Fruit fly (Drosophila melanogaster) whole organism, embryonic: Measurements from ENCODE around the gene CG16727.

Experiments
- CG10321 ChIP-seq: fragments of 200-800 bp; sonication (Bioruptor generic); IDR thresholded peaks from 2 replicates; pipeline ENCODE4 v1.3.6; 2022; ENCODE audit warnings: missing biosample characterization, missing genetic modification characterization
- CG11456 ChIP-seq: fragments of 200-800 bp; sonication (Bioruptor generic); IDR thresholded peaks from 3 replicates; pipeline ENCODE4 v1.3.6; 2022; ENCODE audit warnings: missing biosample characterization, missing genetic modification characterization
- CG13287 ChIP-seq: fragments of 200-800 bp; sonication (Bioruptor generic); IDR thresholded peaks from 2 replicates; pipeline ENCODE4 v1.3.6; 2022; ENCODE audit warnings: missing biosample characterization, missing genetic modification characterization; ENCODE audit not compliant: partially characterized antibody
- CG14860 ChIP-seq: fragments of 200-800 bp; sonication (Bioruptor generic); IDR thresholded peaks from 3 replicates; pipeline ENCODE4 v1.3.6; 2022; ENCODE audit warnings: missing biosample characterization, missing genetic modification characterization; ENCODE audit not compliant: partially characterized antibody
- CG15514 ChIP-seq: fragments of 200-800 bp; sonication (Bioruptor generic); optimal IDR thresholded peaks from 3 replicates; lab custom pipeline; 2017; ENCODE audit warnings: missing biosample characterization, missing genetic modification characterization, mild to moderate bottlenecking, moderate library complexity, missing genetic modification reagents
- CG1602 ChIP-seq: fragments of 200-800 bp; sonication (Bioruptor generic); optimal IDR thresholded peaks from 3 replicates; lab custom pipeline; 2016; ENCODE audit warnings: missing biosample characterization, missing genetic modification characterization
- CG16813 ChIP-seq: fragments of 200-800 bp; sonication (Bioruptor generic); IDR thresholded peaks from 3 replicates; pipeline ENCODE4 v1.3.6; 2022; ENCODE audit warnings: missing biosample characterization, missing genetic modification characterization; ENCODE audit not compliant: partially characterized antibody
- CG16863 ChIP-seq: fragments of 200-800 bp; sonication (Bioruptor generic); optimal IDR thresholded peaks from 3 replicates; lab custom pipeline; 2016; ENCODE audit warnings: missing biosample characterization, missing genetic modification characterization
- CG17186 ChIP-seq: fragments of 200-800 bp; sonication (Bioruptor generic); optimal IDR thresholded peaks from 3 replicates; lab custom pipeline; 2017; ENCODE audit warnings: missing biosample characterization, missing genetic modification reagents, missing genetic modification characterization
- CG18619 ChIP-seq: fragments of 200-800 bp; sonication (Bioruptor generic); optimal IDR thresholded peaks from 3 replicates; lab custom pipeline; 2017; ENCODE audit warnings: missing biosample characterization, mild to moderate bottlenecking, missing genetic modification characterization
- CG32767 ChIP-seq: fragments of 200-800 bp; sonication (Bioruptor generic); IDR thresholded peaks from 2 replicates; pipeline ENCODE4 v1.3.6; 2022; ENCODE audit warnings: missing biosample characterization, missing genetic modification characterization
- CG34422 ChIP-seq: fragments of 200-800 bp; sonication (Bioruptor generic); IDR thresholded peaks from 3 replicates; pipeline ENCODE4 v1.3.6; 2022; ENCODE audit warnings: missing biosample characterization, missing genetic modification characterization
- CG6654 ChIP-seq: fragments of 200-800 bp; sonication (Bioruptor generic); optimal IDR thresholded peaks from 2 replicates; lab custom pipeline; 2017; ENCODE audit warnings: missing biosample characterization, mild to moderate bottlenecking, missing genetic modification characterization
- CG8290 ChIP-seq, 3 experiments: fragments of 200-800 bp; sonication (Bioruptor generic); optimal IDR thresholded peaks; 2 replicates each; lab custom pipeline; 2016 to 2019; ENCODE audit warnings: missing biosample characterization in 3 of 3, missing genetic modification characterization in 3 of 3, mild to moderate bottlenecking in 2 of 3, moderate library complexity in 1 of 3
- CG9817 ChIP-seq: fragments of 200-800 bp; sonication (Bioruptor generic); optimal IDR thresholded peaks from 2 replicates; lab custom pipeline; 2018; ENCODE audit warnings: missing biosample characterization, mild to moderate bottlenecking, missing genetic modification characterization, moderate library complexity
- Dek ChIP-seq: fragments of 200-800 bp; sonication (Bioruptor generic); optimal IDR thresholded peaks from 3 replicates; lab custom pipeline; 2019; ENCODE audit warnings: missing biosample characterization, mild to moderate bottlenecking, missing genetic modification characterization, moderate library complexity
- Dfd ChIP-seq, 2 experiments: fragments of >200 bp; optimal IDR thresholded peaks; 2 replicates each; lab custom pipeline; 2017; ENCODE audit warnings: missing biosample characterization in 2 of 2, missing genetic modification characterization in 2 of 2
- Doc3 ChIP-seq: fragments of 200-800 bp; sonication (Bioruptor generic); IDR thresholded peaks from 3 replicates; pipeline ENCODE4 v1.3.6; 2022; ENCODE audit warnings: missing biosample characterization, missing genetic modification characterization; ENCODE audit not compliant: partially characterized antibody
- Dp ChIP-seq: fragments of 200-800 bp; sonication (Bioruptor generic); optimal IDR thresholded peaks from 2 replicates; lab custom pipeline; 2018; ENCODE audit warnings: missing biosample characterization, mild to moderate bottlenecking, missing genetic modification characterization, moderate library complexity
- Dref ChIP-seq: fragments of 200-800 bp; sonication (Bioruptor generic); IDR thresholded peaks from 2 replicates; pipeline ENCODE4 v1.3.6; 2022; ENCODE audit warnings: missing biosample characterization, missing genetic modification characterization
- HLH4C ChIP-seq: fragments of 200-800 bp; sonication (Bioruptor generic); IDR thresholded peaks from 3 replicates; pipeline ENCODE4 v1.3.6; 2022; ENCODE audit warnings: missing biosample characterization, missing genetic modification characterization; ENCODE audit not compliant: partially characterized antibody
- HLH54F ChIP-seq: fragments of 200-800 bp; sonication (Bioruptor generic); optimal IDR thresholded peaks from 3 replicates; lab custom pipeline; 2016; ENCODE audit warnings: missing biosample characterization, missing genetic modification characterization
- Kr ChIP-seq: fragments of 200-800 bp; sonication (Bioruptor generic); optimal IDR thresholded peaks from 2 replicates; lab custom pipeline; 2017; ENCODE audit warnings: missing biosample characterization, mild to moderate bottlenecking, missing genetic modification characterization
- MBD-R2 ChIP-seq: fragments of 200-800 bp; sonication (Bioruptor generic); IDR thresholded peaks from 2 replicates; pipeline ENCODE4 v1.3.6; 2022; ENCODE audit warnings: missing biosample characterization, missing genetic modification characterization
- NfI ChIP-seq: fragments of 200-800 bp; sonication (Bioruptor generic); optimal IDR thresholded peaks from 3 replicates; lab custom pipeline; 2018; ENCODE audit warnings: missing biosample characterization, mild to moderate bottlenecking, missing genetic modification characterization, moderate library complexity
- Ptx1 ChIP-seq: fragments of 200-800 bp; sonication (Bioruptor generic); IDR thresholded peaks from 2 replicates; pipeline ENCODE4 v1.3.6; 2022; ENCODE audit warnings: missing biosample characterization, missing genetic modification characterization
- Rfx ChIP-seq: fragments of 200-800 bp; sonication (Bioruptor generic); IDR thresholded peaks from 2 replicates; pipeline ENCODE4 v1.3.6; 2022; ENCODE audit warnings: missing biosample characterization, missing genetic modification characterization
- Scr ChIP-seq: fragments of 200-800 bp; sonication (Bioruptor generic); IDR thresholded peaks from 2 replicates; pipeline ENCODE4 v1.3.6; 2022; ENCODE audit warnings: missing biosample characterization, missing genetic modification characterization; ENCODE audit not compliant: partially characterized antibody
- Xbp1 ChIP-seq: fragments of 200-800 bp; sonication (Bioruptor generic); optimal IDR thresholded peaks from 3 replicates; lab custom pipeline; 2016; ENCODE audit warnings: missing biosample characterization, mild to moderate bottlenecking, missing genetic modification characterization
- bbx ChIP-seq: fragments of 200-800 bp; sonication (Bioruptor generic); IDR thresholded peaks from 2 replicates; pipeline ENCODE4 v1.3.6; 2022; ENCODE audit warnings: missing biosample characterization, missing genetic modification characterization; ENCODE audit not compliant: partially characterized antibody
- cas ChIP-seq: fragments of 200-800 bp; sonication (Bioruptor generic); IDR thresholded peaks from 2 replicates; pipeline ENCODE4 v1.3.6; 2022; ENCODE audit warnings: missing biosample characterization, missing genetic modification characterization
- dmrt11E ChIP-seq: fragments of 200-800 bp; sonication (Bioruptor generic); optimal IDR thresholded peaks from 3 replicates; lab custom pipeline; 2018; ENCODE audit warnings: missing biosample characterization, mild to moderate bottlenecking, missing genetic modification characterization, moderate library complexity
- inv ChIP-seq: fragments of 200-800 bp; sonication (Bioruptor generic); IDR thresholded peaks from 2 replicates; pipeline ENCODE4 v1.3.6; 2022; ENCODE audit warnings: missing biosample characterization, missing genetic modification characterization; ENCODE audit not compliant: partially characterized antibody
- knrl ChIP-seq: fragments of 200-800 bp; sonication (Bioruptor generic); IDR thresholded peaks from 3 replicates; pipeline ENCODE4 v1.3.6; 2022; ENCODE audit warnings: missing biosample characterization, missing genetic modification characterization; ENCODE audit not compliant: partially characterized antibody
- mld ChIP-seq: fragments of 200-800 bp; sonication (Bioruptor generic); IDR thresholded peaks from 3 replicates; pipeline ENCODE4 v1.3.6; 2022; ENCODE audit warnings: missing biosample characterization, missing genetic modification characterization; ENCODE audit not compliant: partially characterized antibody
- pan ChIP-seq, 4 experiments: fragments of >200 bp in 3 of 4; fragments of 200-800 bp in 1 of 4; sonication (Bioruptor generic) in 1 of 4; optimal IDR thresholded peaks in 3 of 4; IDR thresholded peaks in 1 of 4; 2 replicates each; pipeline versions ENCODE4 v1.3.6 to Lab custom; 2017 to 2022; ENCODE audit warnings: missing biosample characterization in 2 of 4, missing genetic modification characterization in 2 of 4, mixed read lengths in 1 of 4
- pros ChIP-seq: fragments of 200-800 bp; sonication (Bioruptor generic); optimal IDR thresholded peaks from 3 replicates; lab custom pipeline; 2019; ENCODE audit warnings: missing biosample characterization, mild to moderate bottlenecking, missing genetic modification characterization, moderate library complexity
- row ChIP-seq: fragments of 200-800 bp; sonication (Bioruptor generic); IDR thresholded peaks from 3 replicates; pipeline ENCODE4 v1.3.6; 2022; ENCODE audit warnings: missing biosample characterization, missing genetic modification characterization
- sens ChIP-seq: fragments of 200-800 bp; sonication (Bioruptor generic); peaks from one replicate; lab custom pipeline; 2016; ENCODE audit warnings: missing biosample characterization, missing genetic modification characterization
- sna ChIP-seq: fragments of 200-800 bp; sonication (Bioruptor generic); IDR thresholded peaks from 2 replicates; pipeline ENCODE4 v1.3.6; 2022; ENCODE audit warnings: missing biosample characterization, missing genetic modification characterization; ENCODE audit not compliant: partially characterized antibody
- ssp ChIP-seq: fragments of 200-800 bp; sonication (Bioruptor generic); IDR thresholded peaks from 2 replicates; pipeline ENCODE4 v1.3.6; 2022; ENCODE audit warnings: missing biosample characterization, missing genetic modification characterization
- sug ChIP-seq: fragments of 200-800 bp; optimal IDR thresholded peaks from 2 replicates; lab custom pipeline; 2019; ENCODE audit warnings: missing biosample characterization, mild to moderate bottlenecking, missing genetic modification characterization, moderate library complexity
- tna ChIP-seq: fragments of 200-800 bp; sonication (Bioruptor generic); IDR thresholded peaks from 2 replicates; pipeline ENCODE4 v1.3.6; 2022; ENCODE audit warnings: missing biosample characterization, missing genetic modification characterization; ENCODE audit not compliant: partially characterized antibody
- unc-4 ChIP-seq: fragments of 200-800 bp; sonication (Bioruptor generic); IDR thresholded peaks from 2 replicates; pipeline ENCODE4 v1.3.6; 2022; ENCODE audit warnings: missing biosample characterization, missing genetic modification characterization; ENCODE audit not compliant: partially characterized antibody
- usp ChIP-seq: fragments of >200 bp; optimal IDR thresholded peaks from 2 replicates; lab custom pipeline; 2017; ENCODE audit warnings: missing biosample characterization, missing genetic modification characterization
- vfl ChIP-seq: fragments of 200-800 bp; sonication (Bioruptor generic); optimal IDR thresholded peaks from 2 replicates; lab custom pipeline; 2016; ENCODE audit warnings: missing biosample characterization, missing genetic modification characterization
- vnd ChIP-seq: fragments of 200-800 bp; sonication (Bioruptor generic); IDR thresholded peaks from 3 replicates; pipeline ENCODE4 v1.3.6; 2022; ENCODE audit warnings: missing biosample characterization, missing genetic modification characterization; ENCODE audit not compliant: partially characterized antibody
- zfh2 ChIP-seq: fragments of 200-800 bp; sonication (Bioruptor generic); optimal IDR thresholded peaks from 2 replicates; lab custom pipeline; 2016; ENCODE audit warnings: missing biosample characterization, missing genetic modification characterization

CG16727 gene

dm6 chr3R:19644901-19645204 is 31.7 kb downstream of the CG16727 start, which contains the start of gene Nup58 (continued):
- TF ChIP-seq vnd (GFP tag; lab: Robert Waterston, UW) (peak; percentile 76), Rfx (GFP tag; lab: Robert Waterston, UW) (peak; percentile 65), zfh2 (GFP tag; lab: Kevin White, UChicago) (peak; percentile 8), CG16863 (GFP tag; lab: Kevin White, UChicago) (no peak), NfI (peak; percentile 20), MBD-R2 (GFP tag; lab: Robert Waterston, UW) (peak; percentile 50), CG15514 (GFP tag; lab: Kevin White, UChicago) (no peak), HLH54F (no peak), CG32767 (GFP tag; lab: Robert Waterston, UW) (no peak), vfl (GFP tag; lab: Kevin White, UChicago) (no peak), row (GFP tag; lab: Robert Waterston, UW) (peak; percentile 42), Kr (GFP tag; lab: Kevin White, UChicago) (no peak), CG16813 (peak; percentile 76), usp (no peak), mld (GFP tag; lab: Robert Waterston, UW) (peak; percentile 56; the same call in 1 of the 3 replicates), CG11456 (GFP tag; lab: Robert Waterston, UW) (0 out of 3 replicates have a peak, but pooled peaks have one; percentile 29), CG18619 (no peak), Doc3 (GFP tag; lab: Robert Waterston, UW) (peak; percentile 77), pan (optimal IDR thresholded peaks at IDR 0.05; lab: Kevin White, UChicago) (no peak), pan (GFP tag; optimal IDR thresholded peaks at IDR 0.05 in 1 of 2, IDR thresholded peaks at IDR 0.05 in 1 of 2) (peak in 1 of 2 experiments; percentile 56), Ptx1 (GFP tag; lab: Robert Waterston, UW) (peak; percentile 14; the same call in 1 of the 2 replicates), CG9817 (tag; lab: Kevin White, UChicago) (no peak), HLH4C (GFP tag; lab: Robert Waterston, UW) (peak; percentile 64), Dfd (GFP tag; optimal IDR thresholded peaks at IDR 0.05; lab: Kevin White, UChicago) (no peak), dmrt11E (tag; lab: Kevin White, UChicago) (no peak), CG34422 (peak; percentile 45; the same call in 1 of the 3 replicates), Dp (GFP tag; lab: Kevin White, UChicago) (peak; percentile 18), tna (GFP tag; lab: Robert Waterston, UW) (peak; percentile 50), Dek (tag; lab: Kevin White, UChicago) (no peak), CG13287 (GFP tag; lab: Robert Waterston, UW) (peak; percentile 86), CG14860 (GFP tag; lab: Robert Waterston, UW) (peak; percentile 66), sna (0 out of 2 replicates have a peak, but pooled peaks have one; percentile 69), CG6654 (GFP tag; lab: Kevin White, UChicago) (no peak), CG10321 (GFP tag; lab: Robert Waterston, UW) (no peak), CG1602 (no peak), ssp (no peak), sens (GFP tag; lab: Kevin White, UChicago) (peak; percentile 87), inv (GFP tag; lab: Robert Waterston, UW) (peak; percentile 57), Xbp1 (peak; percentile 4), CG17186 (GFP tag; lab: Kevin White, UChicago) (no peak), CG8290 (GFP tag; optimal IDR thresholded peaks at IDR 0.05; lab: Kevin White, UChicago) (no peak), CG8290 (tag; optimal IDR thresholded peaks at IDR 0.05; lab: Kevin White, UChicago) (peak in 1 of 2 experiments; percentile 53), Dref (peak; percentile 65), pros (no peak), sug (tag; lab: Kevin White, UChicago) (no peak), Scr (GFP tag; lab: Robert Waterston, UW) (peak; percentile 89), cas (no peak), bbx (GFP tag; lab: Robert Waterston, UW) (peak; percentile 84), unc-4 (GFP tag; lab: Robert Waterston, UW) (peak; percentile 80), knrl (peak; percentile 74; the same call in 2 of the 3 replicates)
